Worm (Caenorhabditis elegans): ENCODE measurements around the gene acs-17.
A peak's percentile ranks its signal among the peaks of the same experiment; 100 is the strongest.

Gene acs-17

ce11 chrX:5984581-5985039, 40.3 kb upstream of the acs-17 start, which contains the start of gene klp-13 (continued):
- TF ChIP-seq egl-27 (tag; optimal IDR thresholded peaks at IDR 0.05) = no peak
- no peak; the same call in 1 of the 2 replicates for TF ChIP-seq vab-7 (GFP tag; IDR thresholded peaks at IDR 0.05)
- no peak for TF ChIP-seq aly-2 (tag; optimal IDR thresholded peaks at IDR 0.05)
- TF ChIP-seq unc-130 (GFP tag; optimal IDR thresholded peaks at IDR 0.05) = no peak
- peak; percentile 97 for TF ChIP-seq mxl-3 (GFP tag; optimal IDR thresholded peaks at IDR 0.05)
- TF ChIP-seq pha-4 (GFP tag; IDR thresholded peaks at IDR 0.05) = peak; percentile 36; the same call in 1 of the 2 replicates
- no peak for TF ChIP-seq pha-4 (tag; optimal IDR thresholded peaks at IDR 0.05)
- TF ChIP-seq ztf-7 (tag; optimal IDR thresholded peaks at IDR 0.05) = peak; percentile 44
- peak; percentile 85 for TF ChIP-seq rbr-2 (tag; optimal IDR thresholded peaks at IDR 0.05)
- no peak for TF ChIP-seq nhr-41 (GFP tag; IDR thresholded peaks at IDR 0.05)
- TF ChIP-seq ces-1 (GFP tag; optimal IDR thresholded peaks at IDR 0.05) = no peak

- peak; percentile 87 for TF ChIP-seq ces-1 (GFP tag; optimal IDR thresholded peaks at IDR 0.05)
- TF ChIP-seq dmd-6 (GFP tag; IDR thresholded peaks at IDR 0.05) = peak; percentile 31; the same call in 1 of the 2 replicates
- TF ChIP-seq fkh-10 (GFP tag; optimal IDR thresholded peaks at IDR 0.05) = peak; percentile 85
- no peak for TF ChIP-seq nhr-42 (GFP tag; IDR thresholded peaks at IDR 0.05)
- no peak for TF ChIP-seq php-3 (GFP tag; IDR thresholded peaks at IDR 0.05)
- no peak for TF ChIP-seq ZK337.2 (GFP tag; IDR thresholded peaks at IDR 0.05)
- TF ChIP-seq nhr-10 (tag; optimal IDR thresholded peaks at IDR 0.05) = no peak
- peak; percentile 59 for TF ChIP-seq ctbp-1 (GFP tag; IDR thresholded peaks at IDR 0.05)
Observed at ce11 chrX:5983267-5983666, 39.0 kb upstream of the acs-17 start.

ce11 chrX:5982799-5983198, 38.5 kb upstream of the acs-17 start:
- no peak for TF ChIP-seq attf-4 (tag; optimal IDR thresholded peaks at IDR 0.05)
- peak; percentile 7 to 53 for TF ChIP-seq lsy-2 (tag; optimal IDR thresholded peaks at IDR 0.05)
- TF ChIP-seq daf-19 (GFP tag; conservative IDR thresholded peaks at IDR 0.05) = no peak
- TF ChIP-seq vab-7 (GFP tag; IDR thresholded peaks at IDR 0.05) = no peak
- no peak for TF ChIP-seq nhr-76 (tag; optimal IDR thresholded peaks at IDR 0.05)
- TF ChIP-seq unc-62 (GFP tag; optimal IDR thresholded peaks at IDR 0.05 in 1 of 2) = peak in 1 of 2 experiments; percentile 97
- TF ChIP-seq unc-62 (tag; optimal IDR thresholded peaks at IDR 0.05) = no peak
- no peak for TF ChIP-seq skn-1 (tag; optimal IDR thresholded peaks at IDR 0.05)
- peak; percentile 31; the same call in 1 of the 2 replicates for TF ChIP-seq hmg-1.1 (GFP tag; IDR thresholded peaks at IDR 0.05)
- no peak for TF ChIP-seq zfp-3 (GFP tag; conservative IDR thresholded peaks at IDR 0.05)
- no peak for TF ChIP-seq lin-1 (GFP tag; IDR thresholded peaks at IDR 0.05)
- TF ChIP-seq ctbp-1 (GFP tag; IDR thresholded peaks at IDR 0.05) = peak; percentile 53
- TF ChIP-seq sdz-12 (GFP tag; optimal IDR thresholded peaks at IDR 0.05) = no peak
- TF ChIP-seq nhr-77 (tag; optimal IDR thresholded peaks at IDR 0.05) = no peak
- no peak for TF ChIP-seq egl-43 (GFP tag; IDR thresholded peaks at IDR 0.05)
- no peak for TF ChIP-seq mxl-2 (GFP tag; conservative IDR thresholded peaks at IDR 0.05)
- TF ChIP-seq ztf-7 (tag; optimal IDR thresholded peaks at IDR 0.05) = no peak
- TF ChIP-seq pqm-1 (tag; optimal IDR thresholded peaks at IDR 0.05) = no peak
- TF ChIP-seq aha-1 (tag) = peak; percentile 34
- TF ChIP-seq lim-7 (GFP tag; IDR thresholded peaks at IDR 0.05) = no peak
- TF ChIP-seq lin-39 (tag; optimal IDR thresholded peaks at IDR 0.05) = peak; percentile 13
- TF ChIP-seq hlh-30 (tag; optimal IDR thresholded peaks at IDR 0.05; ENCODE audit: insufficient read depth) = peak; percentile 63
- TF ChIP-seq ceh-20 (GFP tag; IDR thresholded peaks at IDR 0.05) = peak; percentile 76; the same call in 1 of the 2 replicates
- TF ChIP-seq mep-1 (tag; optimal IDR thresholded peaks at IDR 0.05) = peak; percentile 52
- TF ChIP-seq nhr-48 (tag; optimal IDR thresholded peaks at IDR 0.05) = no peak
- TF ChIP-seq hlh-11 (tag; optimal IDR thresholded peaks at IDR 0.05) = peak; percentile 50
- TF ChIP-seq ama-1 (optimal IDR thresholded peaks at IDR 0.05) = no peak
- TF ChIP-seq nhr-41 (GFP tag; IDR thresholded peaks at IDR 0.05) = no peak
- TF ChIP-seq Y48G9A.11 (GFP tag; IDR thresholded peaks at IDR 0.05) = no peak
- TF ChIP-seq saeg-2 (GFP tag; IDR thresholded peaks at IDR 0.05) = 0 out of 2 replicates have a peak, but pooled peaks have one; percentile 33
- 0 out of 2 replicates have a peak, but pooled peaks have one; percentile 14 for TF ChIP-seq dmd-6 (GFP tag; IDR thresholded peaks at IDR 0.05)
- TF ChIP-seq R02D3.7 (tag; optimal IDR thresholded peaks at IDR 0.05) = no peak
- peak; percentile 25 for TF ChIP-seq mes-2 (tag; optimal IDR thresholded peaks at IDR 0.05; ENCODE audit: poor library complexity, severe bottlenecking)
- peak; percentile 21; the same call in 1 of the 2 replicates for TF ChIP-seq set-16 (GFP tag; IDR thresholded peaks at IDR 0.05)

All from whole organism, L4 larva.